Worm (Caenorhabditis elegans): ENCODE results near the gene asp-5.

DNA sequence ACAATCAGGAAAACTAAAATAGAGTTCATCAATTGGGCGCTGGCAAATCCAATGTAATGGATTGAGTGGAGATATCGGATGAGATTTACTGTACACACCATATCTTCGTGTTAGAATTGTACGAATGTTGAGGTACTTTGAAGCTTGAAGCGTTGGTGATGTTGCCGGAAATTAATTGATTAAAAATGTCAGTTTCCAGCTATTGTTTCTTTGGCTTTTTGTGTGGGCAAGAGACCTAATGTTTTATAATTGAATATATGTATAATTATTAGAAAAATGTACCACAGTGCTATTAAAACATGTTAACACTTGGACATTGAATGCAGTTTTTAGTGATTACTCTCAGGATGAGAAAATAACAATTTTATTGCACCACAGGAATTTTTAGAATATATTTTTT lies 6.6 kb downstream of the asp-5 start, which contains the start of gene str-136:
- TF ChIP-seq daf-12 (tag; optimal IDR thresholded peaks at IDR 0.05) (no peak), nhr-25 (tag; optimal IDR thresholded peaks at IDR 0.05) (no peak), elt-2 (tag; optimal IDR thresholded peaks at IDR 0.05) (no peak), elt-1 (tag; optimal IDR thresholded peaks at IDR 0.05) (no peak)
